Worm (Caenorhabditis elegans) whole organism, early embryonic: ENCODE results near the gene T09F3.7.

Experiments used
- B0310.2 ChIP-seq: sonication (generic microtip); optimal IDR thresholded peaks from 2 replicates; lab custom pipeline; 2016; ENCODE audit warnings: mild to moderate bottlenecking, missing genetic modification characterization, missing compliant biosample characterization
- F13C5.2 ChIP-seq: sonication (generic microtip); optimal IDR thresholded peaks from 2 replicates; lab custom pipeline; 2017; ENCODE audit warnings: mild to moderate bottlenecking, missing genetic modification characterization, inconsistent platforms, missing compliant biosample characterization
- aly-1 ChIP-seq: sonication (generic microtip); optimal IDR thresholded peaks from 2 replicates; lab custom pipeline; 2016; ENCODE audit warnings: missing genetic modification characterization, missing compliant biosample characterization
- ama-1 ChIP-seq: fragments of 150-350 bp; optimal IDR thresholded peaks from 2 replicates; lab custom pipeline; 2014
- ceh-13 ChIP-seq: fragments of 200-800 bp; sonication (Bioruptor generic); optimal IDR thresholded peaks from 2 replicates; lab custom pipeline; 2018; ENCODE audit warnings: mild to moderate bottlenecking, missing genetic modification characterization, missing compliant biosample characterization
- ceh-36 ChIP-seq: sonication (generic microtip); optimal IDR thresholded peaks from 2 replicates; lab custom pipeline; 2016; ENCODE audit warnings: missing genetic modification characterization, inconsistent platforms, missing compliant biosample characterization
- ets-7 ChIP-seq: sonication (generic microtip); optimal IDR thresholded peaks from 2 replicates; lab custom pipeline; 2016; ENCODE audit warnings: missing genotype, missing genetic modification characterization, missing compliant biosample characterization
- flt-1 ChIP-seq: fragments of 200-800 bp; sonication (Bioruptor generic); IDR thresholded peaks from 2 replicates; pipeline ENCODE4 v1.3.6; 2022; ENCODE audit warnings: missing genetic modification characterization, missing compliant biosample characterization
- hmbx-1 ChIP-seq: sonication (generic microtip); optimal IDR thresholded peaks from 2 replicates; lab custom pipeline; 2016; ENCODE audit warnings: mild to moderate bottlenecking, missing genetic modification characterization, missing compliant biosample characterization
- hmg-4 ChIP-seq: fragments of 200-800 bp; sonication (Bioruptor generic); optimal IDR thresholded peaks from 2 replicates; lab custom pipeline; 2018; ENCODE audit warnings: mild to moderate bottlenecking, missing genetic modification characterization, missing compliant biosample characterization
- hnd-1 ChIP-seq: sonication (generic microtip); optimal IDR thresholded peaks from 2 replicates; lab custom pipeline; 2016; ENCODE audit warnings: missing genetic modification characterization, missing compliant biosample characterization
- pes-1 ChIP-seq: fragments of 200-800 bp; sonication (Bioruptor generic); IDR thresholded peaks from 2 replicates; pipeline ENCODE4 v1.3.6; 2022; ENCODE audit warnings: missing genetic modification reagents, missing genetic modification characterization, missing compliant biosample characterization
- scrt-1 ChIP-seq: fragments of 200-800 bp; sonication (Bioruptor generic); IDR thresholded peaks from 2 replicates; pipeline ENCODE4 v1.3.6; 2022; ENCODE audit warnings: missing genetic modification characterization, missing compliant biosample characterization
- sea-1 ChIP-seq: fragments of 200-800 bp; sonication (Bioruptor generic); conservative IDR thresholded peaks from 2 replicates; pipeline ENCODE4 v1.3.6; 2022; ENCODE audit warnings: missing genetic modification characterization, missing compliant biosample characterization
- tbx-11 ChIP-seq: fragments of 200-800 bp; sonication (Bioruptor generic); IDR thresholded peaks from 2 replicates; pipeline ENCODE4 v1.3.6; 2022; ENCODE audit warnings: missing genetic modification characterization, missing compliant biosample characterization
- tbx-37 ChIP-seq: fragments of 200-800 bp; sonication (Bioruptor generic); conservative IDR thresholded peaks from 2 replicates; pipeline ENCODE4 v1.3.6; 2022; ENCODE audit warnings: missing genetic modification reagents, missing genetic modification characterization, missing compliant biosample characterization
- tra-4 ChIP-seq: sonication (generic microtip); optimal IDR thresholded peaks from 2 replicates; lab custom pipeline; 2017; ENCODE audit warnings: missing genetic modification characterization, missing compliant biosample characterization

T09F3.7 gene

ce11 chrII:10390854-10391253 lies at the start of gene T09F3.7, which contains the start of gene T09F3.2:
TSS of gene T09F3.7 (plus strand) at chrII:10391168.
TSS of gene T09F3.2 (plus strand) at chrII:10391154.
- TF ChIP-seq aly-1 (tag; lab: Kevin White, UChicago) (no peak), B0310.2 (tag; lab: Kevin White, UChicago) (no peak), sea-1 (GFP tag; lab: Robert Waterston, UW) (no peak)

ce11 chrII:10345012-10345411 lies 46.0 kb upstream of the T09F3.7 start, which contains the start of gene pro-2:
TSS of gene pro-2 (minus strand) at chrII:10345112.
- TF ChIP-seq sea-1 (GFP tag; lab: Robert Waterston, UW) (no peak), aly-1 (tag; lab: Kevin White, UChicago) (no peak), pes-1 (no peak), ama-1 (lab: Kevin White, UChicago) (no peak), hnd-1 (tag; lab: Kevin White, UChicago) (no peak), hmg-4 (GFP tag; lab: Kevin White, UChicago) (no peak), hmbx-1 (tag; lab: Kevin White, UChicago) (no peak), flt-1 (GFP tag; lab: Robert Waterston, UW) (no peak), tra-4 (tag; lab: Kevin White, UChicago) (no peak), scrt-1 (GFP tag; lab: Robert Waterston, UW) (no peak), F13C5.2 (tag; lab: Kevin White, UChicago) (no peak), ceh-13 (no peak), B0310.2 (tag; lab: Kevin White, UChicago) (no peak), ets-7 (tag; lab: Kevin White, UChicago) (no peak), tbx-37 (GFP tag; lab: Robert Waterston, UW) (no peak)

DNA sequence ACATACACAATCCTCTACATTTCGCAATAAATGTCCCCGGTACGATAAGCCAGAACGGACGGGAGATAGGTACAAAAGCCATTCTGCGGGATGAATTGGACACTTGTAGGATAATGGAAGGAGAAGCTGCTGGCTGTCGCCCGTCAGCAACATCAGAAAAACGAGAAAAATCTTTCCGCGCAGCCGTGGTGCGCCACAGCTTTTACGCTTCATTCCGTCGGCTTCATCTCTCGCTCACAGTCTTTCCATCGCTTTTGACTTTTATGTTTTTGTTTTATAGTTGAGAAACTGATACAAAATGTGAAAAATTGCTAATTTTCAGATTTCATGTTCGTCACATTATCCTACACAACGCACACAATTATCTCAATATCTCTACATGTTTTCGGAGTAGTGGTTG lies 44.9 kb upstream of the T09F3.7 start, which contains the start of gene C07E3.10:
Gene C07E3.10 (plus strand): TSS at position 301 of the 400 bp plus-strand sequence.
- TF ChIP-seq tra-4 (tag; lab: Kevin White, UChicago) (no peak), tbx-37 (GFP tag; lab: Robert Waterston, UW) (no peak), sea-1 (GFP tag; lab: Robert Waterston, UW) (no peak), B0310.2 (tag; lab: Kevin White, UChicago) (no peak), tbx-11 (no peak), flt-1 (GFP tag; lab: Robert Waterston, UW) (no peak), hnd-1 (tag; lab: Kevin White, UChicago) (no peak), F13C5.2 (tag; lab: Kevin White, UChicago) (no peak), ama-1 (lab: Kevin White, UChicago) (no peak), hmg-4 (GFP tag; lab: Kevin White, UChicago) (no peak), scrt-1 (GFP tag; lab: Robert Waterston, UW) (no peak), ceh-36 (no peak), aly-1 (tag; lab: Kevin White, UChicago) (no peak), ceh-13 (no peak), hmbx-1 (tag; lab: Kevin White, UChicago) (no peak)

DNA sequence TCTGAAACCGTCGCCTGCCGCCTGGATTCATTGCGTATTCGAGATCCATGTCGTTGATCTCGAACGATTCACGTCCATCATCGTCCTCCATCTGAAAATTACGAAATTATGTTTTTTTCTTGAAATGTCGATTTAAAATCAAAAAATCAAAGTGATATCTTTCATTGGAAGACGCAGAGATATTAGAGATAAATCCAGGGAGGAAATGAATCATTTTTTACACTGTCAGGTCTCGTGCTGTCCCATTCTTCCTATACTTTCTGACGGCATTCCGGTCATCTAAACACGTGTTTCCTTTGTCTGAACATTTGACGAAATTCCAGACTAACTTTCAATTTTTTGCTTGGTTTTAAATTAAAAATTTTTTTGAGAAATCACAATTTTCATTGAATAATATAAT lies 41.1 kb upstream of the T09F3.7 start, which contains the start of gene stip-1:
Gene stip-1 (minus strand): TSS at position 98 of the 400 bp plus-strand sequence.
- no peak for TF ChIP-seq ets-7 (tag; lab: Kevin White, UChicago)
- TF ChIP-seq pes-1 = no peak
- TF ChIP-seq hmbx-1 (tag; lab: Kevin White, UChicago) = no peak
- no peak for TF ChIP-seq tra-4 (tag; lab: Kevin White, UChicago)
- TF ChIP-seq sea-1 (GFP tag; lab: Robert Waterston, UW) = no peak
- no peak for TF ChIP-seq hmg-4 (GFP tag; lab: Kevin White, UChicago)
- TF ChIP-seq aly-1 (tag; lab: Kevin White, UChicago) = no peak
- TF ChIP-seq ama-1 (lab: Kevin White, UChicago) = no peak
- TF ChIP-seq hnd-1 (tag; lab: Kevin White, UChicago) = no peak
- TF ChIP-seq flt-1 (GFP tag; lab: Robert Waterston, UW) = no peak

DNA sequence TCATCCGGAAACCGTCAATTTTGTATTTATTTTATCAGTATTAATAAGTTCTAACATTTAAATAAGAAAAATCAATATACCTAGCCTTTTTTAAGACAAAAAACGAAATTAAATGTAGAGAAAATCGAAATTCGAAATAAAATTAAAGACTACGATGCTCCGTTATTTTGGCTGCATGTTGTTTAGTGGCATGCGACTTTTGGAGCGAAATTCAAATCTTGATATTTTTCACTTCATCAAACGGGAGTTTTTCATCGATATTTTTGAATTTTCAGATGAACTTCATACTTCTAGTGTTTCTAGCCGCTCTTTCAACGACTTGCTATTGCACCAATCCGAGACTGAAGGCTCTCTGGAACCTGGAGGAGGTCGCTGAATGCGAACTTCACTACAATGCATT lies 40.5 kb upstream of the T09F3.7 start, which contains the start of gene C07E3.9:
Gene C07E3.9 (plus strand): TSS at position 270 of the 400 bp plus-strand sequence.
- TF ChIP-seq scrt-1 (GFP tag; lab: Robert Waterston, UW) (no peak), tbx-37 (GFP tag; lab: Robert Waterston, UW) (no peak)

DNA sequence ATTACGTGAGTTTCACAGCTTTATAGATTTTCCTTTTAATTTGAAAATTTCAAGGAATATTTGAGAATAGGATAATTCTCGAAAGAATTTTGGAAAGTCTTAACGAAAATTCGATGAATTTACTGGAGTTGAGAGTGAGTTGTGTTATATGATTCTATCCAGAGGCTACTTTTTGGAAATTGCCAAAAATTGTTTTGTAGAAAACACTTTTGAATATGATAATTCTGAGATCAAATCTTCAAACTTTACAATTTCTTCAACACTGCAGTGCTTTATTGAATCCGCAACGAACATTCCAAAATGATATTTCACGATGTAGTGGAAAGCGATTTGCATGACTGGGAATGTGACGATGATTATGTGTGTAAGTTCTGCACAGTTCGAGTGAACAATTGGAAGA lies 39.0 kb upstream of the T09F3.7 start, which contains the start of gene C07E3.8:
Gene C07E3.8 (plus strand): TSS at position 301 of the 400 bp plus-strand sequence.
- TF ChIP-seq ceh-13 = no peak
- no peak for TF ChIP-seq F13C5.2 (tag; lab: Kevin White, UChicago)
- no peak for TF ChIP-seq pes-1
- no peak for TF ChIP-seq tbx-11
- no peak for TF ChIP-seq flt-1 (GFP tag; lab: Robert Waterston, UW)
- TF ChIP-seq B0310.2 (tag; lab: Kevin White, UChicago) = no peak
- TF ChIP-seq tra-4 (tag; lab: Kevin White, UChicago) = no peak
- no peak for TF ChIP-seq sea-1 (GFP tag; lab: Robert Waterston, UW)
- no peak for TF ChIP-seq scrt-1 (GFP tag; lab: Robert Waterston, UW)
- TF ChIP-seq ama-1 (lab: Kevin White, UChicago) = no peak
- TF ChIP-seq tbx-37 (GFP tag; lab: Robert Waterston, UW) = no peak

ce11 chrII:10357468-10358007 lies 33.4 kb upstream of the T09F3.7 start, which contains the start of gene C07E3.3:
TSS of gene C07E3.3 (minus strand) at chrII:10357518.
- TF ChIP-seq hmbx-1 (tag; lab: Kevin White, UChicago) = no peak
- no peak for TF ChIP-seq sea-1 (GFP tag; lab: Robert Waterston, UW)
- no peak for TF ChIP-seq tra-4 (tag; lab: Kevin White, UChicago)
- no peak for TF ChIP-seq aly-1 (tag; lab: Kevin White, UChicago)
- no peak for TF ChIP-seq F13C5.2 (tag; lab: Kevin White, UChicago)
- no peak for TF ChIP-seq flt-1 (GFP tag; lab: Robert Waterston, UW)
- no peak for TF ChIP-seq pes-1
- TF ChIP-seq ceh-36 = no peak
- no peak for TF ChIP-seq ama-1 (lab: Kevin White, UChicago)
- no peak for TF ChIP-seq ets-7 (tag; lab: Kevin White, UChicago)
- TF ChIP-seq tbx-11 = no peak
- TF ChIP-seq B0310.2 (tag; lab: Kevin White, UChicago) = no peak
- TF ChIP-seq hnd-1 (tag; lab: Kevin White, UChicago) = no peak
- TF ChIP-seq ceh-13 = no peak
- TF ChIP-seq hmg-4 (GFP tag; lab: Kevin White, UChicago) = no peak
- no peak for TF ChIP-seq scrt-1 (GFP tag; lab: Robert Waterston, UW)
- no peak for TF ChIP-seq tbx-37 (GFP tag; lab: Robert Waterston, UW)
